Fruit fly (Drosophila melanogaster) whole organism, pupa: ENCODE data around the gene nrv3.

Experiments
- CG10348 ChIP-seq: fragments of 200-800 bp; sonication (Bioruptor generic); IDR thresholded peaks from 2 replicates; pipeline ENCODE4 v1.3.6; 2022; ENCODE audit warnings: missing biosample characterization, missing genetic modification characterization
- CG12605 ChIP-seq: fragments of 200-800 bp; sonication (Bioruptor generic); IDR thresholded peaks from 2 replicates; pipeline ENCODE4 v1.3.6; 2022; ENCODE audit warnings: missing biosample characterization, missing genetic modification characterization
- CG13204 ChIP-seq: fragments of 200-800 bp; sonication (Bioruptor generic); optimal IDR thresholded peaks from 2 replicates; lab custom pipeline; 2018; ENCODE audit warnings: missing biosample characterization, mild to moderate bottlenecking, missing genetic modification characterization, moderate library complexity
- CG32121 ChIP-seq: fragments of 200-800 bp; sonication (Bioruptor generic); IDR thresholded peaks from 2 replicates; pipeline ENCODE4 v1.3.6; 2022; ENCODE audit warnings: missing biosample characterization, missing genetic modification characterization
- CG34367 ChIP-seq: fragments of 200-800 bp; sonication (Bioruptor generic); optimal IDR thresholded peaks from 2 replicates; lab custom pipeline; 2018; ENCODE audit warnings: missing biosample characterization, mild to moderate bottlenecking, missing genetic modification characterization
- CG8159 ChIP-seq: fragments of 200-800 bp; sonication (Bioruptor generic); optimal IDR thresholded peaks from 3 replicates; lab custom pipeline; 2018; ENCODE audit warnings: missing biosample characterization, mild to moderate bottlenecking, missing genetic modification characterization, moderate library complexity
- D1 ChIP-seq: fragments of 200-800 bp; sonication (Bioruptor generic); optimal IDR thresholded peaks from 2 replicates; lab custom pipeline; 2018; ENCODE audit warnings: missing biosample characterization, mild to moderate bottlenecking, missing genetic modification characterization, moderate library complexity
- EcR ChIP-seq: fragments of 200-800 bp; sonication (Bioruptor generic); optimal IDR thresholded peaks from 3 replicates; lab custom pipeline; 2019; ENCODE audit warnings: missing biosample characterization, missing genetic modification characterization, mild to moderate bottlenecking, moderate library complexity, missing genetic modification reagents
- Ets98B ChIP-seq: fragments of 200-800 bp; sonication (Bioruptor generic); IDR thresholded peaks from 2 replicates; pipeline ENCODE4 v1.3.6; 2022; ENCODE audit warnings: missing biosample characterization, missing genetic modification characterization
- Pif1A ChIP-seq: fragments of 200-800 bp; sonication (Bioruptor generic); optimal IDR thresholded peaks from 3 replicates; lab custom pipeline; 2016; ENCODE audit warnings: missing biosample characterization, missing genetic modification characterization
- Pif1B ChIP-seq: fragments of 200-800 bp; sonication (Bioruptor generic); optimal IDR thresholded peaks from 3 replicates; lab custom pipeline; 2016; ENCODE audit warnings: missing biosample characterization, missing genetic modification characterization
- Snoo ChIP-seq: fragments of 200-800 bp; sonication (Bioruptor generic); optimal IDR thresholded peaks from 3 replicates; lab custom pipeline; 2017; ENCODE audit warnings: missing biosample characterization, mild to moderate bottlenecking, missing genetic modification characterization, inconsistent platforms
- fd96Ca ChIP-seq: fragments of 200-800 bp; sonication (Bioruptor generic); IDR thresholded peaks from 3 replicates; pipeline ENCODE4 v1.3.6; 2022; ENCODE audit warnings: missing biosample characterization, missing genetic modification characterization
- rn ChIP-seq: fragments of 200-800 bp; sonication (Bioruptor generic); IDR thresholded peaks from 2 replicates; pipeline ENCODE4 v1.3.6; 2022; ENCODE audit warnings: missing biosample characterization, missing genetic modification characterization

- no peak for TF ChIP-seq CG32121 (GFP tag; lab: Robert Waterston, UW)
- no peak for TF ChIP-seq D1 (tag; lab: Kevin White, UChicago)
- TF ChIP-seq Ets98B, result no peak
- TF ChIP-seq CG12605, result no peak
- TF ChIP-seq EcR (GFP tag; lab: Kevin White, UChicago), result no peak
- TF ChIP-seq rn (GFP tag; lab: Robert Waterston, UW), result no peak
- no peak for TF ChIP-seq fd96Ca (GFP tag; lab: Robert Waterston, UW)
- TF ChIP-seq Snoo (tag; lab: Kevin White, UChicago), result no peak
- no peak for TF ChIP-seq Pif1B (GFP tag; lab: Kevin White, UChicago)
- no peak for TF ChIP-seq CG8159 (tag; lab: Kevin White, UChicago)
- TF ChIP-seq Pif1A, result no peak
- TF ChIP-seq CG13204 (GFP tag; lab: Kevin White, UChicago), result no peak
- no peak for TF ChIP-seq CG10348 (GFP tag; lab: Robert Waterston, UW)
- no peak for TF ChIP-seq CG34367
Observed at dm6 chr2L:21367296-21367695, 12.5 kb upstream of the nrv3 start.
